Fruit fly (Drosophila melanogaster) whole organism, pupa: Measurements from ENCODE around the gene Hex-t2.
A peak's percentile ranks its signal among the peaks of the same experiment; 100 is the strongest.

ENCODE experiments used
- CG14655 ChIP-seq: fragments of 200-800 bp; sonication (Bioruptor generic); optimal IDR thresholded peaks from 3 replicates; lab custom pipeline; 2017; ENCODE audit warnings: mild to moderate bottlenecking, missing biosample characterization, missing genetic modification reagents, missing genetic modification characterization
- CG32121 ChIP-seq: fragments of 200-800 bp; sonication (Bioruptor generic); IDR thresholded peaks from 2 replicates; pipeline ENCODE4 v1.3.6; 2022; ENCODE audit warnings: missing biosample characterization, missing genetic modification characterization
- CG34367 ChIP-seq: fragments of 200-800 bp; sonication (Bioruptor generic); optimal IDR thresholded peaks from 2 replicates; lab custom pipeline; 2018; ENCODE audit warnings: missing biosample characterization, mild to moderate bottlenecking, missing genetic modification characterization
- CG4496 ChIP-seq: fragments of 200-800 bp; sonication (Bioruptor generic); IDR thresholded peaks from 3 replicates; pipeline ENCODE4 v1.3.6; 2022; ENCODE audit warnings: missing biosample characterization, missing genetic modification characterization
- CG8159 ChIP-seq: fragments of 200-800 bp; sonication (Bioruptor generic); optimal IDR thresholded peaks from 3 replicates; lab custom pipeline; 2018; ENCODE audit warnings: missing biosample characterization, mild to moderate bottlenecking, missing genetic modification characterization, moderate library complexity
- CG9948 ChIP-seq: fragments of 200-800 bp; sonication (Bioruptor generic); optimal IDR thresholded peaks from 2 replicates; lab custom pipeline; 2018; ENCODE audit warnings: missing biosample characterization, mild to moderate bottlenecking, missing genetic modification characterization, moderate library complexity
- gl ChIP-seq: fragments of 200-800 bp; sonication (Bioruptor generic); optimal IDR thresholded peaks from 2 replicates; lab custom pipeline; 2018; ENCODE audit warnings: missing biosample characterization, mild to moderate bottlenecking, missing genetic modification characterization

dm6 chr3R:26429619-26430018, 20.9 kb upstream of the Hex-t2 start:
- peak; percentile 5 for TF ChIP-seq CG34367 (tag; lab: Kevin White, UChicago)
- TF ChIP-seq CG8159 (tag; lab: Kevin White, UChicago): peak; percentile 64
- TF ChIP-seq CG32121: no peak
- peak; percentile 14 for TF ChIP-seq CG9948
- no peak for TF ChIP-seq CG4496
- TF ChIP-seq CG14655: peak; percentile 23
- TF ChIP-seq gl: no peak
